Fruit fly (Drosophila melanogaster): Measurements from ENCODE around the gene Ccp84Ag.

The Ccp84Ag gene

DNA sequence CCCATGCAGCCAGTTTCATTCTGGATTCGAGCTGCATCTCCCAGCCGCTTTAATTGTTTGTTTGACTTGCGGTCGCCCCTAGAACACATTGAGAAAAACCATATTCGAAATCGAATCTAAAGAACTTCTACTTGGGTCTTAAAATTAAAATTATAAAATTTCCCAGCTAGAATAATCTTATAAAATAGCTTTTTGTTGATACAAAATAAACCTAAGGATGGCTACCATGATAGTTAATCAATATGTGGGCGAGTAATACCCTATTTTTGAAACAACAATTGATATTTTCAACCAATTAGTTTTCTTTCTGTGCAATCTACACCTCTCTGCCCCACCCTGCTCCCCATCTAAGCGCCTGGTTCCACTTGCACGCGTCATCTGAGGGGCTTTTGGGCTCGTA is 12.0 kb upstream of the Ccp84Ag start (continued):
- no peak for TF ChIP-seq CG1602 (GFP tag; optimal IDR thresholded peaks at IDR 0.05)
- TF ChIP-seq unc-4 (GFP tag; IDR thresholded peaks at IDR 0.05; ENCODE audit: partially characterized antibody), result no peak
- TF ChIP-seq CG4820 (GFP tag; optimal IDR thresholded peaks at IDR 0.05), result peak; percentile 31
- no peak for TF ChIP-seq nau (GFP tag; optimal IDR thresholded peaks at IDR 0.05)
- no peak for TF ChIP-seq Opbp (GFP tag; IDR thresholded peaks at IDR 0.05; ENCODE audit: partially characterized antibody)
- 0 out of 3 replicates have a peak, but pooled peaks have one; percentile 12 for TF ChIP-seq zfh1 (GFP tag; IDR thresholded peaks at IDR 0.05)
- no peak for TF ChIP-seq br (optimal IDR thresholded peaks at IDR 0.05)
- TF ChIP-seq Gsc (GFP tag; IDR thresholded peaks at IDR 0.05), result no peak
- TF ChIP-seq slp2 (GFP tag; optimal IDR thresholded peaks at IDR 0.05), result no peak
- TF ChIP-seq Mad (GFP tag; optimal IDR thresholded peaks at IDR 0.05), result no peak
- no peak for TF ChIP-seq stc (GFP tag; IDR thresholded peaks at IDR 0.05)
- TF ChIP-seq CG15479 (GFP tag; optimal IDR thresholded peaks at IDR 0.05), result no peak
- no peak for TF ChIP-seq sd (tag; optimal IDR thresholded peaks at IDR 0.05)
- TF ChIP-seq CG17361 (GFP tag; IDR thresholded peaks at IDR 0.05), result peak; percentile 50; the same call in 1 of the 3 replicates
- no peak for TF ChIP-seq CG13624 (GFP tag; optimal IDR thresholded peaks at IDR 0.05)
- no peak for TF ChIP-seq CG17186 (GFP tag; optimal IDR thresholded peaks at IDR 0.05)
- no peak for TF ChIP-seq CG4328 (GFP tag; optimal IDR thresholded peaks at IDR 0.05)
- TF ChIP-seq twi (tag; optimal IDR thresholded peaks at IDR 0.05), result no peak
- TF ChIP-seq Meics (GFP tag; optimal IDR thresholded peaks at IDR 0.05), result no peak
- peak; percentile 54 for TF ChIP-seq Spps (tag; optimal IDR thresholded peaks at IDR 0.05)
- TF ChIP-seq Doc3 (GFP tag; IDR thresholded peaks at IDR 0.05; ENCODE audit: partially characterized antibody), result no peak
- no peak for TF ChIP-seq insv (GFP tag; optimal IDR thresholded peaks at IDR 0.05)
- TF ChIP-seq klu (GFP tag; IDR thresholded peaks at IDR 0.05), result no peak
- no peak for TF ChIP-seq CG15696 (tag; optimal IDR thresholded peaks at IDR 0.05)
- no peak for TF ChIP-seq NC2α (GFP tag; optimal IDR thresholded peaks at IDR 0.05)
- TF ChIP-seq CG6813 (GFP tag; optimal IDR thresholded peaks at IDR 0.05), result no peak
- TF ChIP-seq CrebB (tag; optimal IDR thresholded peaks at IDR 0.05), result no peak
- no peak for TF ChIP-seq CG30431 (GFP tag; optimal IDR thresholded peaks at IDR 0.05)
- TF ChIP-seq Jarid2 (GFP tag; optimal IDR thresholded peaks at IDR 0.05), result no peak
- TF ChIP-seq Vsx1 (GFP tag; optimal IDR thresholded peaks at IDR 0.05), result no peak
- TF ChIP-seq CoRest (tag; optimal IDR thresholded peaks at IDR 0.05), result no peak
- TF ChIP-seq lola (GFP tag; optimal IDR thresholded peaks at IDR 0.05), result peak in 1 of 3 experiments; percentile 64
- no peak for TF ChIP-seq disco-r (GFP tag; optimal IDR thresholded peaks at IDR 0.05)
- TF ChIP-seq B-H1 (GFP tag; IDR thresholded peaks at IDR 0.05), result no peak
- no peak for TF ChIP-seq CG7963 (GFP tag; IDR thresholded peaks at IDR 0.05; ENCODE audit: partially characterized antibody)
- no peak for TF ChIP-seq hb (GFP tag; IDR thresholded peaks at IDR 0.05; ENCODE audit: partially characterized antibody)
- no peak for TF ChIP-seq dan (GFP tag; IDR thresholded peaks at IDR 0.05)
- TF ChIP-seq CG30403 (GFP tag; optimal IDR thresholded peaks at IDR 0.05), result no peak
- no peak for TF ChIP-seq rib (GFP tag; IDR thresholded peaks at IDR 0.05)
- TF ChIP-seq CG10654 (GFP tag; optimal IDR thresholded peaks at IDR 0.05), result no peak
- TF ChIP-seq toy (GFP tag; IDR thresholded peaks at IDR 0.05), result no peak
- TF ChIP-seq CG15601 (tag; optimal IDR thresholded peaks at IDR 0.05), result no peak
- no peak for TF ChIP-seq CG1647 (GFP tag; optimal IDR thresholded peaks at IDR 0.05)
- no peak for TF ChIP-seq gfzf (GFP tag; optimal IDR thresholded peaks at IDR 0.05)
- no peak for TF ChIP-seq onecut (GFP tag; IDR thresholded peaks at IDR 0.05)
- TF ChIP-seq Rx (GFP tag; IDR thresholded peaks at IDR 0.05), result no peak
- TF ChIP-seq CG9215 (GFP tag; IDR thresholded peaks at IDR 0.05), result no peak
- TF ChIP-seq Hmr (GFP tag; optimal IDR thresholded peaks at IDR 0.05), result no peak
- no peak for TF ChIP-seq CG7745 (tag; optimal IDR thresholded peaks at IDR 0.05)
- TF ChIP-seq CG10321 (GFP tag; IDR thresholded peaks at IDR 0.05), result no peak
- no peak for TF ChIP-seq CG17912 (GFP tag; optimal IDR thresholded peaks at IDR 0.05)
- TF ChIP-seq Sox100B (GFP tag; optimal IDR thresholded peaks at IDR 0.05), result no peak

All from whole organism, embryonic.